Worm (Caenorhabditis elegans): ENCODE measurements around the gene vps-18.

vps-18 gene

ce11 chrII:4468897-4469459 lies 8.0 kb downstream of the vps-18 start:
- no peak for TF ChIP-seq unc-62 (GFP tag; optimal IDR thresholded peaks at IDR 0.05)

DNA sequence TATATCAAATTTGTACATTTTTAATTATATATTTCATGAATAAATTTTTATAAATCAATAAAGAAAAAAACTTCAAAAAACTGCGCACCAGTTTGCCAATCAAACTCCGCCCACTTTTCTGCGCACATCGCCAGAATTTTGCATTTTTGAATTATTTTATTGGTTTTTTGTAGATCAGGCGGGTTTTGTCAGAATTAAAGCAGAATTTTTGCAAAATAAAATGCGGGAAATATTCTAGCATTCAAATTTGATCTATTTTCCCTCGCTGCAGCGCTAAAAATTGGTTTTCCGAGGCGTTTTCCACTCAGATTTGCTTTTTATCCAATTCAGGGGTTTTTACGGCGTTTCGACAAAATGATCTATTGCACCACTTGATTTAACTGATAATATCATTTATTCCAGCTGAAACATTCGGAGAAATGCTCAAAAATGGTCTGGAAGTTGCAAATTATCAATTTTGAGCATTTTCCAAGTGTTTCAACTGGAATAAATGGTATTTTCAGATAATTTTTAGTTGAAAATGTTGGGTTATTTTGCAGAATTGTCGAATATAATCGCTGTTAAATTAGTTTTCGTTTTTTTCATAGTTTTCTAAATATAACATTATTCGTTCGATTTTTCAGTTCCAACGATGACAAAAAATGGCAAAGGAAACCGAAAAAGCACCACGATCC lies 10.2 kb downstream of the vps-18 start, which contains the start of gene W06B4.1:
Gene W06B4.1, plus strand, starts transcription at position 624 of the 674 bp plus-strand sequence.
- TF ChIP-seq unc-62 (GFP tag; optimal IDR thresholded peaks at IDR 0.05): no peak

- no peak for TF ChIP-seq unc-62 (GFP tag; optimal IDR thresholded peaks at IDR 0.05)
Observed at ce11 chrII:4474005-4474655, 13.2 kb downstream of the vps-18 start.

DNA sequence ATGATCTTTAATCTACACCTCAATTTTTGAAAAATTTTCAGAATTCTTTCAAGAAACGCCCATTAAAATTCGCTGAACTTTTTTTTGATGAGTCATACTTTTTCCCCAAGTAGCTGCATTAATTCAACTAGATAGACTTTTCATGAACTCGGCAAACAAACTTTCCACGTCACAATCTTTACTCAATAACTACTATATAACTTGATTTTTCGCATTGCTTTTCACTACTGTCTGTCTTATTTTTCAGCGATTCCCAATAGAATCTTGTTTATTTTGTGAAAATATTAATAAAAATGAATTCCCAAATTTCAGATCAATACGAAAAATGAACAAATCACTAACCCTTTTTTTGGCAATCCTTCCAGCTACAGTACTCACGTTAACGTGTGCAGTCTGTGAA lies 17.4 kb downstream of the vps-18 start, which contains the start of gene T05C1.1:
Gene T05C1.1, plus strand, starts transcription at position 301 of the 400 bp plus-strand sequence.
- no peak for TF ChIP-seq unc-62 (GFP tag; optimal IDR thresholded peaks at IDR 0.05)

DNA sequence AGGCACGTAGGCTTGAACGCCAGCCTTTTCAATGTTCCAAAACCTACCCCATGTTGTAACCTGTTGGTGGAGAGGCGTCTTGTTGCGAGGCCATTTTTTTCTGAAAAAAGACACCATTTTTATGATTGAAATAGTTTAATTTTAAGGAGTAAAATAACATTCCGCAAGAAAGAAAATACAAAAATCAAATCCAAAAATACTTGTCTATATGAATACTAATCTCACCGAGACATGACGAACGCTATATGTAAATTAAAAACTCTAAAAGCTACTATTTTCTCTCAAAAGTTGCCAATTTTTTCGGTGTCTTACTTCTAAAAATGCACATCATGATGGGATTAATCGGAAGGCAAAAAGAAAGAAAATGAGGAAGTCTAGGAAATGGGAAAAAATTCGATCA lies 21.1 kb downstream of the vps-18 start, which contains the start of gene T05C1.2:
Gene T05C1.2, minus strand, starts transcription at position 101 of the 400 bp plus-strand sequence.
- TF ChIP-seq unc-62 (GFP tag; optimal IDR thresholded peaks at IDR 0.05): no peak

DNA sequence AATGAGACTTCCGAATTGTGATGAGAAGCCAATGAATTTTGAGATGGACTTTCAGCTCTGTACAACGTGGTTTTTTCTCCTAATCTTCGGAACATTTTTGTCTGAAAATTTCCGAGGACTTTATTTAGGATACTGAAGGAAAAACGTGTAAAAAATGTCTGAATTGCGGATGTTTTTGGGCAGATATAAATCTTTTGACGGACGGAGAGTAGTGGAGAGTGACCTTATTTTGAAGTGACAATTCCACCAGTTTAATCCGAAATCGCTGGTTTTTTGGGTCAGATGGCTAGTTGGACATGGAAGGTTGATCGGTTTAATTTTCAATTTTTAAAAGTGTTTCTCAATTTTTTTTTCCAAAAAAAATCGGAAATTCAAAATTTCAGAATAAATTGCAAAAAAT lies 28.4 kb downstream of the vps-18 start, which contains the start of gene T05C1.3:
Gene T05C1.3, minus strand, starts transcription at position 101 of the 400 bp plus-strand sequence.
- TF ChIP-seq unc-62 (GFP tag; optimal IDR thresholded peaks at IDR 0.05): no peak

DNA sequence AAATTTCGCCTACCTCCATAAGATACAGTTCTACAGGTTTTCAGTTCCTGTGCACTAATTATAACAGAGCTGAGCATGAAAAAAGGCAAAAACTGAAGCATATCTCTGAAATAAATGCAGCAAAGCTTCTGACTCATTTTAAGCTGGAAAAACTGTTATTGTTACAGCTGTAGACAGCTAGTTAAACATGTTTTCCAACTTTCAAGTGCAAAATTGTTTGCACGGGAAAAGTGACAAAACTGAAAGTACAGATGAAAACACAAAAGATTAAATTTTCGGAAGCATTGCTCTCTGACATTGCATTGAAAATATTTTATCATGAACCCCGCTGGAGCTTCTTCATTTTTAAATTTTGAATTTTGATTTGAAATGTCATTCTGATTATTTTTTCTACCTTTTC lies 29.8 kb downstream of the vps-18 start, which contains the start of gene T05C1.5:
Gene T05C1.5, minus strand, starts transcription at position 101 of the 400 bp plus-strand sequence.
- TF ChIP-seq unc-62 (GFP tag; optimal IDR thresholded peaks at IDR 0.05): no peak

- no peak for TF ChIP-seq unc-62 (GFP tag; optimal IDR thresholded peaks at IDR 0.05)
Observed at ce11 chrII:4494532-4494931, 33.6 kb downstream of the vps-18 start.

DNA sequence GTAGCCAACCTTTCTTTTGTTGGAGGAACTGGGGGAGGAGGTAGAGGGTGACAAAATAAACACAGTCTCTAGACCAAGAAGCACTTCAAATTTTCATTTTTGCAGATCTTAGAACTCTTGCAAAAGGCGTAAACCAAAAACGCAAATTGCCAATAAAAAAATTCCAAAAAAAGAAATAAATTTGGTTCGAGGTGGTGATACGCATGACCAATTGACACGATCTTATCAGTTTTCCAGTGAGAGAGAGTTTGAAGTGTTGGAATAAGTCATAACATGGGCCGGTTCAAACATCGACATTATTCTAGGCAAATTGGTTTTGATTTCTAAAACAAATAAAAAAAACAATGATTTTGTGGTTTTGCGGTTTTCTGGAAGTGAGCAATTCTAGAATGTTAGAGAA lies 34.9 kb downstream of the vps-18 start:
- TF ChIP-seq unc-62 (GFP tag; optimal IDR thresholded peaks at IDR 0.05): no peak

DNA sequence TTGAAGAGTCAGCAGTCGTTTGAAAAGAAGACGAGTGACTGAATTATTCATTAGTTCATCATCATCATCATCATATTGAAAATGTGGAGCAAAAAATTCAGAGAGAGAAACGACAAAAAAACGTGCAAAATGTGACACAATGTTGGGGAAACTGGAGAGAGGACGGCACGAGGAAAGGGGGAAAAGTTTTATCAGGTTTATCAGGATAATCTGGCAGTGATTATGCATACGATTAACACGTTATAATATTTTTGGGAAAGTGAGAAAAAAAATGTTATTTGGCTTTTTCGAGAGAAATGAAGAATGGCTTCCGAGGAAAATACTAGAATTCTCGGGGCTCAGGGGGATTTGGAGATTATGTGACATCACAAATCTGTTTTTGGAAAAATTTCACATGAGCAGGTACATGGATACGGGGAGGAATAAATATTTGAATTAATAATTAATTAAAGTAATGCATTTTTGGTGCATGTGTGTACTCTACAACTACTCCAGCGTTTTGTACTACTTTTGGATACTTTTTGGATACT lies 44.2 kb downstream of the vps-18 start, which contains the start of gene camt-1:
Gene camt-1, minus strand, starts transcription at position 51 of the 530 bp plus-strand sequence.
- TF ChIP-seq unc-62 (GFP tag; optimal IDR thresholded peaks at IDR 0.05): no peak

ce11 chrII:4506552-4507291 lies 45.8 kb downstream of the vps-18 start:
- TF ChIP-seq unc-62 (GFP tag; optimal IDR thresholded peaks at IDR 0.05): no peak

- no peak for TF ChIP-seq unc-62 (GFP tag; optimal IDR thresholded peaks at IDR 0.05)
Observed at ce11 chrII:4507669-4508068, 46.7 kb downstream of the vps-18 start.

DNA sequence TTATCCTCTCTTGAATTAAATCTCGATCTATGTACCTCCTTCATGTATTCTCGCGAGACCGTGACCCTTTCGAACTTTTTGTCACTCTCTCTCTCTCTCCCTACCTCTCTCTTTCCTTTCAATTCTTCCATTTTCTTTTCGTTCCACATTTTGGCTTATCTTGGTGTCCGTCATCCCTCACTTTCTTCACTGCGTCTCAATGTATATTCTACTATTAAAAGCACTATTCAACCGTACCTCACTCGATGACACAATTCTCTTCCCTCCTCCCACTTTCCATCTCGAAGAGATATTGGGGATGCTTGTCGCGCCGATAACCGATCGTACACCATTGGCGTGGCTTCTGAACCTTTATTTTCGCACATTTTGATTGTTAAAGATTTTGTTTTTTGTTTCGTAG lies 49.8 kb downstream of the vps-18 start:
- no peak for TF ChIP-seq unc-62 (GFP tag; optimal IDR thresholded peaks at IDR 0.05)

- no peak for TF ChIP-seq unc-62 (GFP tag; optimal IDR thresholded peaks at IDR 0.05)
Observed at ce11 chrII:4511911-4512310, 51.0 kb downstream of the vps-18 start, which contains the start of gene cyp-23A1. Gene cyp-23A1 (plus strand): TSS chrII:4512211.

DNA sequence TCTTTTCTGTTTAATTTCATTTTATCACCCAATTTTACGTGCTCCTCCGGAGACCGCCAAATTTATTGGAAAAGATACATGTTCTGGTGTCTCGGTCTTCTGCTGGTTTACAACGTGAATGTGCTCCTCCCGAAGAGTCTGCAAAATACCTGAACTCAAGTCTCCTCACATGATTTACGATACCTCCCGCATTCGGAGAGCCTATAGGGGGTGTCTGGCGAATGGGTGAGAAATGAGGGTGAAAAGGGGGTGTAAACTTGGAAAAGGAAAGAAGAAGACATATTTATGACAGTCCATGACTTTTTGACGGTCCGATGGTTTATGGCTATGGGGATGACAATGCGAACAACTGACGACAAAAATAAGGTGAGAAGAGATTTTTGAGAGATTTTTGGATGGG lies 55.4 kb downstream of the vps-18 start:
- no peak for TF ChIP-seq unc-62 (GFP tag; optimal IDR thresholded peaks at IDR 0.05)
